Fruit fly (Drosophila melanogaster) whole organism, wandering third instar larva: ENCODE results near the gene CG15570.
A peak's percentile ranks its signal among the peaks of the same experiment; 100 is the strongest.

ENCODE experiments used
- Abd-B ChIP-seq: fragments of >200 bp; optimal IDR thresholded peaks from 2 replicates; lab custom pipeline; 2017; ENCODE audit warnings: missing biosample characterization, missing genetic modification characterization
- CG32264 ChIP-seq: fragments of 200-800 bp; sonication (Bioruptor generic); optimal IDR thresholded peaks from 2 replicates; lab custom pipeline; 2016; ENCODE audit warnings: missing biosample characterization, missing genetic modification characterization
- CG9705 ChIP-seq: fragments of 200-800 bp; sonication (Bioruptor generic); optimal IDR thresholded peaks from 2 replicates; lab custom pipeline; 2018; ENCODE audit warnings: missing biosample characterization, mild to moderate bottlenecking, missing genetic modification characterization
- CrebA ChIP-seq: fragments of 200-800 bp; sonication (Bioruptor generic); optimal IDR thresholded peaks from 2 replicates; lab custom pipeline; 2016; ENCODE audit warnings: missing biosample characterization, mild to moderate bottlenecking, missing genetic modification characterization, borderline replicate concordance
- Dfd ChIP-seq: fragments of >200 bp; optimal IDR thresholded peaks from 2 replicates; lab custom pipeline; 2017; ENCODE audit warnings: missing biosample characterization, missing genetic modification characterization
- Dif ChIP-seq: fragments of 200-275, 200-300 bp; sonication (Bioruptor generic); optimal IDR thresholded peaks from 2 replicates; lab custom pipeline; 2018; ENCODE audit warnings: missing biosample characterization, missing genetic modification characterization; ENCODE audit not compliant: partially characterized antibody
- HLH106 ChIP-seq: fragments of 200-800 bp; optimal IDR thresholded peaks from 3 replicates; lab custom pipeline; 2019; ENCODE audit warnings: missing biosample characterization, mild to moderate bottlenecking, missing genetic modification characterization, moderate library complexity
- Hnf4 ChIP-seq: fragments of 200-800 bp; sonication (Bioruptor generic); optimal IDR thresholded peaks from 2 replicates; lab custom pipeline; 2016; ENCODE audit warnings: missing biosample characterization, mild to moderate bottlenecking, missing genetic modification characterization
- Hr78 ChIP-seq: fragments of >200 bp; optimal IDR thresholded peaks from 2 replicates; lab custom pipeline; 2017; ENCODE audit warnings: missing biosample characterization, missing genetic modification characterization
- Hr83 ChIP-seq: fragments of 200-300 bp; sonication (Bioruptor generic); optimal IDR thresholded peaks from 2 replicates; lab custom pipeline; 2016; ENCODE audit warnings: missing biosample characterization, mild to moderate bottlenecking, missing genetic modification characterization, moderate library complexity; ENCODE audit not compliant: poor library complexity, severe bottlenecking
- Mio ChIP-seq: sonication (Bioruptor generic); optimal IDR thresholded peaks from 2 replicates; lab custom pipeline; 2016; ENCODE audit warnings: missing biosample characterization, missing genetic modification characterization
- N ChIP-seq: fragments of >200 bp; optimal IDR thresholded peaks from 2 replicates; lab custom pipeline; 2018; ENCODE audit warnings: missing biosample characterization, missing external identifiers, missing genetic modification characterization
- OdsH ChIP-seq: fragments of 200-800 bp; sonication (Bioruptor generic); optimal IDR thresholded peaks from 2 replicates; lab custom pipeline; 2016; ENCODE audit warnings: missing biosample characterization, mild to moderate bottlenecking, missing genetic modification characterization
- Rel ChIP-seq, 2 experiments: fragments of 200-800 bp; sonication (Bioruptor generic) in 1 of 2; optimal IDR thresholded peaks; 2 replicates in 1 of 2; 3 replicates in 1 of 2; lab custom pipeline; 2016 to 2019; ENCODE audit warnings: mild to moderate bottlenecking in 2 of 2, missing biosample characterization in 2 of 2, missing genetic modification characterization in 2 of 2, moderate library complexity in 1 of 2
- Sp1 ChIP-seq: fragments of 200-800 bp; sonication (Bioruptor generic); optimal IDR thresholded peaks from 3 replicates; lab custom pipeline; 2019; ENCODE audit warnings: missing biosample characterization, mild to moderate bottlenecking, missing genetic modification characterization, moderate library complexity
- Vsx2 ChIP-seq: fragments of 200-300, 225-300 bp; sonication (Bioruptor generic); optimal IDR thresholded peaks from 2 replicates; lab custom pipeline; 2018; ENCODE audit warnings: missing biosample characterization, missing genetic modification characterization; ENCODE audit not compliant: partially characterized antibody
- br ChIP-seq: fragments of 200-800 bp; sonication (Bioruptor generic); optimal IDR thresholded peaks from 2 replicates; lab custom pipeline; 2016; ENCODE audit warnings: missing biosample characterization, missing genetic modification characterization
- brk ChIP-seq: fragments of 200-800 bp; sonication (Bioruptor generic); optimal IDR thresholded peaks from 2 replicates; lab custom pipeline; 2016; ENCODE audit warnings: missing biosample characterization, mild to moderate bottlenecking, missing genetic modification characterization
- dl ChIP-seq, 2 experiments: fragments of 175-275, 200-275 bp in 1 of 2; fragments of 200-275 bp in 1 of 2; sonication (Bioruptor generic); optimal IDR thresholded peaks; lab custom pipeline; 2018; ENCODE audit warnings: mild to moderate bottlenecking in 2 of 2, missing biosample characterization in 2 of 2, missing genetic modification characterization in 2 of 2, moderate library complexity in 2 of 2; ENCODE audit not compliant: partially characterized antibody in 2 of 2, insufficient read depth in 1 of 2
- dmrt93B ChIP-seq: fragments of 200-800 bp; sonication (Bioruptor generic); optimal IDR thresholded peaks from 2 replicates; lab custom pipeline; 2018; ENCODE audit warnings: missing biosample characterization, mild to moderate bottlenecking, missing genetic modification characterization
- dsf ChIP-seq: sonication (Bioruptor generic); optimal IDR thresholded peaks from 2 replicates; lab custom pipeline; 2016; ENCODE audit warnings: missing biosample characterization, missing genetic modification characterization, borderline replicate concordance
- ey ChIP-seq: fragments of 200-800 bp; sonication (Bioruptor generic); optimal IDR thresholded peaks from 2 replicates; lab custom pipeline; 2016; ENCODE audit warnings: missing biosample characterization, missing genetic modification characterization
- foxo ChIP-seq, 2 experiments: fragments of 200-800 bp; sonication (Bioruptor generic); optimal IDR thresholded peaks; 2 replicates in 1 of 2; 3 replicates in 1 of 2; lab custom pipeline; 2016 to 2017; ENCODE audit warnings: missing biosample characterization in 2 of 2, missing genetic modification characterization in 2 of 2
- fru ChIP-seq: fragments of 200-800 bp; sonication (Bioruptor generic); optimal IDR thresholded peaks from 3 replicates; lab custom pipeline; 2016; ENCODE audit warnings: missing biosample characterization, mild to moderate bottlenecking, missing genetic modification characterization
- h ChIP-seq: fragments of 200-800 bp; sonication (Bioruptor generic); optimal IDR thresholded peaks from 3 replicates; lab custom pipeline; 2016; ENCODE audit warnings: missing biosample characterization, mild to moderate bottlenecking, missing genetic modification characterization
- jim ChIP-seq: fragments of 175-275, 200-325 bp; sonication (Bioruptor generic); optimal IDR thresholded peaks from 2 replicates; lab custom pipeline; 2016; ENCODE audit warnings: missing biosample characterization, mild to moderate bottlenecking, missing genetic modification characterization
- psq ChIP-seq: fragments of 200-800 bp; sonication (Bioruptor generic); optimal IDR thresholded peaks from 3 replicates; lab custom pipeline; 2017; ENCODE audit warnings: missing biosample characterization, mild to moderate bottlenecking, missing genetic modification characterization, moderate library complexity
- rgr ChIP-seq: fragments of 200-800 bp; sonication (Bioruptor generic); optimal IDR thresholded peaks from 3 replicates; lab custom pipeline; 2016; ENCODE audit warnings: missing biosample characterization, mild to moderate bottlenecking, missing genetic modification characterization
- sv ChIP-seq: fragments of 200-800 bp; sonication (Bioruptor generic); optimal IDR thresholded peaks from 3 replicates; lab custom pipeline; 2016; ENCODE audit warnings: missing biosample characterization, missing genetic modification characterization
- tai ChIP-seq: sonication (Bioruptor generic); optimal IDR thresholded peaks from 2 replicates; lab custom pipeline; 2016; ENCODE audit warnings: missing biosample characterization, missing genetic modification characterization
- woc ChIP-seq: sonication (Bioruptor generic); optimal IDR thresholded peaks from 2 replicates; lab custom pipeline; 2016; ENCODE audit warnings: missing biosample characterization, mild to moderate bottlenecking, missing genetic modification characterization

Gene CG15570

DNA sequence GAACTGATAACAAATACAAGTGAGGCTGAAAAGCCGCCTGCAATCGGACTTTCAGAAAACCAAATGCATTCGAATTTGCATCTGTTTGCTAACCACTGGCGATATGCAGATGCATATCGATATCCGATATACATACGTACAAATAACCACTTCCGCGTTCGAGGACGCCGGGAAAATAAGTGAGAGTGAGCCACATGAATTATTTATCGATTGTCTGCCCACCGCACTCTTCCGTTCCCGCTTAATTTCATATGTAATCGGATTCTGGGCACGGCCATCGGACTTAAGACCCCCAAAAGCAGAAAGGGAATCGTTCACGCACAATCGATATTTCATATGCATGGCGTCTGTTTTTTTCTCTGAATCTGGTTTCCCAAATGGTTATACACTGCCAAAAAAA lies 40.2 kb upstream of the CG15570 start:
- TF ChIP-seq HLH106 (tag; lab: Kevin White, UChicago) (no peak), rgr (GFP tag; lab: Kevin White, UChicago) (no peak), fru (no peak), N (GFP tag; lab: Kevin White, UChicago) (no peak), Hr78 (no peak), foxo (GFP tag; optimal IDR thresholded peaks at IDR 0.05; lab: Kevin White, UChicago) (no peak), jim (GFP tag; lab: Kevin White, UChicago) (no peak), Vsx2 (GFP tag; lab: Kevin White, UChicago) (no peak), Mio (GFP tag; lab: Kevin White, UChicago) (no peak), Abd-B (no peak), Dif (GFP tag; lab: Kevin White, UChicago) (no peak), brk (GFP tag; lab: Kevin White, UChicago) (no peak), Hr83 (GFP tag; lab: Kevin White, UChicago) (no peak), tai (GFP tag; lab: Kevin White, UChicago) (no peak)

DNA sequence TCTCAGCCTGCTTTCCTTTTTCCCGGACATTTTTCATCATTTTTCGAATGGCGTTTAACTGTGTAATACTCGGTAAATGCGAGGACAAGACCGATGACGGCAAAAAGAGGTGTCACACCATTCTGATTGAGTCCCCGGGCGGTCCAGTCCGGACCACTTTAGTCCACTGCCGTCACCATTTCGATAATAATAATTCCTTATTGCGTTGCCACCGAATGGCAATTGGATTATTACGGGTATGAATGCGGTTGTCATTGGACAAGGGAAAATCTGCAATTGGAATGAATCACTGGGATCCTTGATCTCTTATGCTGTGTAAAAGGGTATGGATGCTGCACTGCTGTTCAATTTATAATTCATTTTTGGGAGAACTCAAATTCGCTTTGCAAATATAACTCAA lies 39.2 kb upstream of the CG15570 start:
- no peak for TF ChIP-seq h (GFP tag; lab: Kevin White, UChicago)

DNA sequence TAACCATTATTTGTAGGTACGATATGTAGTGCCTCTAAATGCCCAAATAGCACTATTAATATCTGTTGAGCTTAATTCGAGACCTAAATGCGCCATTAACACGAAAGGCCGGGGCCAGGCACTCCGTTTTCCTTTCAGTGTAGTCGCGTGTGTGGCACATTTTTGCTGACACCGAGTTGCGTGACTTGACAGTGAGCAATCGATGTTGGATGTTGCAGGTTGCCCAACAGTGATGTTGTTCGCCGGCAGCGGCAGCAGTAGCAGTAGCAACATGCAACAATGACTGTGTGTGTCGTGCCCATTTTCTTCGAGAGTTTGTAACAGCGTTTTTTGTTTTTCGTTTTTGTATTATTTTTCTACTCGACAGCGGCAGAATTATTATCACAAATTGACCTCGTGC lies 32.6 kb upstream of the CG15570 start:
- TF ChIP-seq sv (GFP tag; lab: Kevin White, UChicago) = no peak
- TF ChIP-seq OdsH (GFP tag; lab: Kevin White, UChicago) = no peak
- no peak for TF ChIP-seq rgr (GFP tag; lab: Kevin White, UChicago)
- TF ChIP-seq Vsx2 (GFP tag; lab: Kevin White, UChicago) = no peak
- TF ChIP-seq CrebA (GFP tag; lab: Kevin White, UChicago) = no peak
- no peak for TF ChIP-seq fru
- TF ChIP-seq Dif (GFP tag; lab: Kevin White, UChicago) = no peak
- TF ChIP-seq Hr83 (GFP tag; lab: Kevin White, UChicago) = no peak
- TF ChIP-seq Dfd (GFP tag; lab: Kevin White, UChicago) = no peak
- TF ChIP-seq Rel (GFP tag; optimal IDR thresholded peaks at IDR 0.05; lab: Kevin White, UChicago) = no peak
- no peak for TF ChIP-seq Rel (tag; optimal IDR thresholded peaks at IDR 0.05; lab: Kevin White, UChicago)

DNA sequence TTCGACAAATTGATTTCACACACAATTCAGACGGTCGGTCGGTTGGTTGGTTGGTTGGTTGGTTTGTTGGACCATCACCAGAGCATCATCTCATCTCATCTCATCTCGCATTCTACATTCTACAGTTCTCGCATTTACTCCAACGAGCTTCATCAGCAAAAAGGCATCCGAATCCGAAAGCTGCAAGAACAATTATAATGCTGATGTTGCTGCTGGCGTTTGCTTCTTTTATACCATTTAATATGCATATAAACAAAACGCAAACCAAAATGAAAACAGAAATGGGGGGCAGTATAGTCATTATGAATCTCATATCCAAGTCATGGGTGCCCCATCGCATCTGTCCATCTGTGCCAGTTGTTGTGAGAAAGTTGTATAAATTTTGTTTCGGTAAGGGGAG lies 31.2 kb upstream of the CG15570 start:
- TF ChIP-seq OdsH (GFP tag; lab: Kevin White, UChicago) = no peak
- TF ChIP-seq CrebA (GFP tag; lab: Kevin White, UChicago) = no peak
- TF ChIP-seq CG9705 (GFP tag; lab: Kevin White, UChicago) = no peak
- TF ChIP-seq h (GFP tag; lab: Kevin White, UChicago) = no peak

DNA sequence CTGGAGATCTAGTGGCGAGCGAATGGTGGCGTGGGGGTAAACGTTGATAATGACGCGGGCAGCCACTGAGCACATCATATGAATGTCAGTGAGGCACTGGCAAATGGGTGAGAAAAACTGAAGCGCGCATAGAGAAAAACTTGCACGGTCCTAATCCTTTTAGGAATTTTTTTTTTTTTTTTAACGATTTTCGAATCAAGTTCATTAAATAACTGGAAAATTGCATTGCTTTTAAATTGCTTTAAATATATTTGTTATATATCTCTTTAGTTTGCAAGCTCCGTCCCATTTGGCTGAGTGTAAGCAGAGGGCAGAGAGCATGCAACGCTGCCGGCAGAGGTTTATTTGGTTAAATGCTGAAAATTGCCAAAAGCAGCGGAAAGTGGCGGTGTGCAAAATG lies 20.5 kb upstream of the CG15570 start:
- TF ChIP-seq woc (GFP tag; lab: Kevin White, UChicago) (peak; percentile 1), Sp1 (GFP tag; lab: Kevin White, UChicago) (peak; percentile 2), br (GFP tag; lab: Kevin White, UChicago) (peak; percentile 54), brk (GFP tag; lab: Kevin White, UChicago) (peak; percentile 37), CG9705 (GFP tag; lab: Kevin White, UChicago) (no peak), Abd-B (no peak), foxo (GFP tag; optimal IDR thresholded peaks at IDR 0.05; lab: Kevin White, UChicago) (peak in 1 of 2 experiments; percentile 63), dmrt93B (GFP tag; lab: Kevin White, UChicago) (peak; percentile 40), OdsH (GFP tag; lab: Kevin White, UChicago) (peak; percentile 53), HLH106 (tag; lab: Kevin White, UChicago) (peak; percentile 55), CG32264 (no peak), N (GFP tag; lab: Kevin White, UChicago) (no peak), fru (peak; percentile 54), Hnf4 (peak; percentile 44), ey (GFP tag; lab: Kevin White, UChicago) (peak; percentile 51), psq (peak; percentile 44), Rel (GFP tag; optimal IDR thresholded peaks at IDR 0.05; lab: Kevin White, UChicago) (no peak), Rel (tag; optimal IDR thresholded peaks at IDR 0.05; lab: Kevin White, UChicago) (no peak), h (GFP tag; lab: Kevin White, UChicago) (peak; percentile 76), Dfd (GFP tag; lab: Kevin White, UChicago) (no peak), dsf (GFP tag; lab: Kevin White, UChicago) (no peak), rgr (GFP tag; lab: Kevin White, UChicago) (peak; percentile 44), dl (GFP tag; optimal IDR thresholded peaks at IDR 0.05; lab: Kevin White, UChicago; ENCODE audit: insufficient read depth in 1 of 2, partially characterized antibody in 2 of 2) (no peak)
